Fruit fly (Drosophila melanogaster): Measurements from ENCODE around the gene CG32755.

CG32755 gene

dm6 chrX:5932345-5932995 lies 17.6 kb upstream of the CG32755 start (continued):
- TF ChIP-seq tup (GFP tag; optimal IDR thresholded peaks at IDR 0.05) (no peak), org-1 (GFP tag; optimal IDR thresholded peaks at IDR 0.05) (no peak), CG6765 (GFP tag; optimal IDR thresholded peaks at IDR 0.05) (no peak), mld (GFP tag; IDR thresholded peaks at IDR 0.05; ENCODE audit: partially characterized antibody) (no peak), ewg (GFP tag; optimal IDR thresholded peaks at IDR 0.05) (peak; percentile 2), ERR (GFP tag; optimal IDR thresholded peaks at IDR 0.05) (no peak), jigr1 (GFP tag; IDR thresholded peaks at IDR 0.05) (no peak), CG32532 (GFP tag; IDR thresholded peaks at IDR 0.05) (no peak), phol (tag; optimal IDR thresholded peaks at IDR 0.05) (peak; percentile 3), chm (GFP tag; IDR thresholded peaks at IDR 0.05) (no peak), fd96Cb (tag; optimal IDR thresholded peaks at IDR 0.05) (no peak), CG4854 (GFP tag; optimal IDR thresholded peaks at IDR 0.05) (no peak), CG3726 (GFP tag; IDR thresholded peaks at IDR 0.05) (0 out of 3 replicates have a peak, but pooled peaks have one; percentile 26), NK7.1 (GFP tag; optimal IDR thresholded peaks at IDR 0.05) (no peak), gt (GFP tag; IDR thresholded peaks at IDR 0.05) (no peak), stwl (tag; optimal IDR thresholded peaks at IDR 0.05) (no peak), ttk (GFP tag; IDR thresholded peaks at IDR 0.05) (no peak), Max (GFP tag; optimal IDR thresholded peaks at IDR 0.05) (no peak), HmgD (GFP tag; optimal IDR thresholded peaks at IDR 0.05) (no peak), Opbp (GFP tag; IDR thresholded peaks at IDR 0.05; ENCODE audit: partially characterized antibody) (no peak), Mes4 (GFP tag; optimal IDR thresholded peaks at IDR 0.05) (no peak), vvl (GFP tag; IDR thresholded peaks at IDR 0.05) (0 out of 2 replicates have a peak, but pooled peaks have one; percentile 19), Eip74EF (GFP tag; optimal IDR thresholded peaks at IDR 0.05) (no peak), CG8359 (GFP tag; optimal IDR thresholded peaks at IDR 0.05; ENCODE audit: borderline replicate concordance) (no peak), sqz (GFP tag; optimal IDR thresholded peaks at IDR 0.05) (no peak), Hmr (GFP tag; optimal IDR thresholded peaks at IDR 0.05) (no peak), caup (GFP tag; optimal IDR thresholded peaks at IDR 0.05; ENCODE audit: severe bottlenecking) (no peak), crp (GFP tag; optimal IDR thresholded peaks at IDR 0.05) (no peak), fd102C (GFP tag; optimal IDR thresholded peaks at IDR 0.05) (no peak), bsh (GFP tag; optimal IDR thresholded peaks at IDR 0.05) (peak; percentile 6 to 23), CG11398 (GFP tag; optimal IDR thresholded peaks at IDR 0.05) (no peak), slbo (GFP tag; IDR thresholded peaks at IDR 0.05) (no peak), repo (GFP tag; optimal IDR thresholded peaks at IDR 0.05) (no peak), CG42726 (GFP tag; IDR thresholded peaks at IDR 0.05; ENCODE audit: partially characterized antibody) (no peak), pnt (GFP tag; optimal IDR thresholded peaks at IDR 0.05) (no peak), Rx (GFP tag; IDR thresholded peaks at IDR 0.05) (no peak), CG10979 (tag; optimal IDR thresholded peaks at IDR 0.05) (no peak), CG4820 (GFP tag; optimal IDR thresholded peaks at IDR 0.05) (no peak), CG17802 (tag; optimal IDR thresholded peaks at IDR 0.05) (no peak), CG1602 (GFP tag; optimal IDR thresholded peaks at IDR 0.05) (no peak), maf-S (GFP tag; optimal IDR thresholded peaks at IDR 0.05) (no peak), CG3847 (GFP tag; IDR thresholded peaks at IDR 0.05) (no peak), ato (GFP tag; IDR thresholded peaks at IDR 0.05; ENCODE audit: partially characterized antibody) (no peak), shn (GFP tag; optimal IDR thresholded peaks at IDR 0.05) (no peak), Fer1 (GFP tag; optimal IDR thresholded peaks at IDR 0.05) (no peak), dpn (GFP tag; optimal IDR thresholded peaks at IDR 0.05) (peak in 1 of 2 experiments; percentile 10), CG15601 (tag; optimal IDR thresholded peaks at IDR 0.05) (no peak), CkIIα-i1 (GFP tag; IDR thresholded peaks at IDR 0.05) (no peak), CG4282 (GFP tag; optimal IDR thresholded peaks at IDR 0.05) (no peak)

Data from whole organism, embryonic.